Fruit fly (Drosophila melanogaster) whole organism, pupa: ENCODE results near the gene CG10098.

ENCODE experiments used
- CG10348 ChIP-seq: fragments of 200-800 bp; sonication (Bioruptor generic); IDR thresholded peaks from 2 replicates; pipeline ENCODE4 v1.3.6; 2022; ENCODE audit warnings: missing biosample characterization, missing genetic modification characterization
- CG12605 ChIP-seq: fragments of 200-800 bp; sonication (Bioruptor generic); IDR thresholded peaks from 2 replicates; pipeline ENCODE4 v1.3.6; 2022; ENCODE audit warnings: missing biosample characterization, missing genetic modification characterization
- CG13204 ChIP-seq: fragments of 200-800 bp; sonication (Bioruptor generic); optimal IDR thresholded peaks from 2 replicates; lab custom pipeline; 2018; ENCODE audit warnings: missing biosample characterization, mild to moderate bottlenecking, missing genetic modification characterization, moderate library complexity
- CG14655 ChIP-seq: fragments of 200-800 bp; sonication (Bioruptor generic); optimal IDR thresholded peaks from 3 replicates; lab custom pipeline; 2017; ENCODE audit warnings: mild to moderate bottlenecking, missing biosample characterization, missing genetic modification reagents, missing genetic modification characterization
- CG15710 ChIP-seq: fragments of 200-800 bp; sonication (Bioruptor generic); optimal IDR thresholded peaks from 2 replicates; lab custom pipeline; 2018; ENCODE audit warnings: missing biosample characterization, mild to moderate bottlenecking, missing genetic modification characterization, moderate library complexity
- CG17806 ChIP-seq: fragments of 200-800 bp; sonication (Bioruptor generic); optimal IDR thresholded peaks from 2 replicates; lab custom pipeline; 2018; ENCODE audit warnings: missing biosample characterization, mild to moderate bottlenecking, missing genetic modification characterization, moderate library complexity
- CG32121 ChIP-seq: fragments of 200-800 bp; sonication (Bioruptor generic); IDR thresholded peaks from 2 replicates; pipeline ENCODE4 v1.3.6; 2022; ENCODE audit warnings: missing biosample characterization, missing genetic modification characterization
- CG34367 ChIP-seq: fragments of 200-800 bp; sonication (Bioruptor generic); optimal IDR thresholded peaks from 2 replicates; lab custom pipeline; 2018; ENCODE audit warnings: missing biosample characterization, mild to moderate bottlenecking, missing genetic modification characterization
- CG4496 ChIP-seq: fragments of 200-800 bp; sonication (Bioruptor generic); IDR thresholded peaks from 3 replicates; pipeline ENCODE4 v1.3.6; 2022; ENCODE audit warnings: missing biosample characterization, missing genetic modification characterization
- CG8159 ChIP-seq: fragments of 200-800 bp; sonication (Bioruptor generic); optimal IDR thresholded peaks from 3 replicates; lab custom pipeline; 2018; ENCODE audit warnings: missing biosample characterization, mild to moderate bottlenecking, missing genetic modification characterization, moderate library complexity
- CG8301 ChIP-seq: fragments of 200-800 bp; sonication (Bioruptor generic); optimal IDR thresholded peaks from 2 replicates; lab custom pipeline; 2018; ENCODE audit warnings: missing biosample characterization, mild to moderate bottlenecking, missing genetic modification characterization
- CG9948 ChIP-seq: fragments of 200-800 bp; sonication (Bioruptor generic); optimal IDR thresholded peaks from 2 replicates; lab custom pipeline; 2018; ENCODE audit warnings: missing biosample characterization, mild to moderate bottlenecking, missing genetic modification characterization, moderate library complexity
- D1 ChIP-seq: fragments of 200-800 bp; sonication (Bioruptor generic); optimal IDR thresholded peaks from 2 replicates; lab custom pipeline; 2018; ENCODE audit warnings: missing biosample characterization, mild to moderate bottlenecking, missing genetic modification characterization, moderate library complexity
- EcR ChIP-seq: fragments of 200-800 bp; sonication (Bioruptor generic); optimal IDR thresholded peaks from 3 replicates; lab custom pipeline; 2019; ENCODE audit warnings: missing biosample characterization, missing genetic modification characterization, mild to moderate bottlenecking, moderate library complexity, missing genetic modification reagents
- Ets98B ChIP-seq: fragments of 200-800 bp; sonication (Bioruptor generic); IDR thresholded peaks from 2 replicates; pipeline ENCODE4 v1.3.6; 2022; ENCODE audit warnings: missing biosample characterization, missing genetic modification characterization
- Pif1A ChIP-seq: fragments of 200-800 bp; sonication (Bioruptor generic); optimal IDR thresholded peaks from 3 replicates; lab custom pipeline; 2016; ENCODE audit warnings: missing biosample characterization, missing genetic modification characterization
- Pif1B ChIP-seq: fragments of 200-800 bp; sonication (Bioruptor generic); optimal IDR thresholded peaks from 3 replicates; lab custom pipeline; 2016; ENCODE audit warnings: missing biosample characterization, missing genetic modification characterization
- Snoo ChIP-seq: fragments of 200-800 bp; sonication (Bioruptor generic); optimal IDR thresholded peaks from 3 replicates; lab custom pipeline; 2017; ENCODE audit warnings: missing biosample characterization, mild to moderate bottlenecking, missing genetic modification characterization, inconsistent platforms
- fd96Ca ChIP-seq: fragments of 200-800 bp; sonication (Bioruptor generic); IDR thresholded peaks from 3 replicates; pipeline ENCODE4 v1.3.6; 2022; ENCODE audit warnings: missing biosample characterization, missing genetic modification characterization
- gl ChIP-seq: fragments of 200-800 bp; sonication (Bioruptor generic); optimal IDR thresholded peaks from 2 replicates; lab custom pipeline; 2018; ENCODE audit warnings: missing biosample characterization, mild to moderate bottlenecking, missing genetic modification characterization
- rn ChIP-seq: fragments of 200-800 bp; sonication (Bioruptor generic); IDR thresholded peaks from 2 replicates; pipeline ENCODE4 v1.3.6; 2022; ENCODE audit warnings: missing biosample characterization, missing genetic modification characterization

The CG10098 gene

dm6 chr3R:7129280-7130069 lies 5.1 kb downstream of the CG10098 start, which contains the start of gene CG31248:
CG31248 (plus strand) TSS chr3R:7129320.
- TF ChIP-seq Pif1B (no peak), CG12605 (GFP tag; lab: Robert Waterston, UW) (peak; percentile 21; the same call in 1 of the 2 replicates)

- TF ChIP-seq CG9948 (tag; lab: Kevin White, UChicago) (no peak), D1 (tag; lab: Kevin White, UChicago) (peak; percentile 41)
- TF ChIP-seq, all 21 proteins: peak for 1
These were observed 6.5 kb downstream of the CG10098 start for dm6 chr3R:7130827-7131226.

dm6 chr3R:7131260-7131659 lies 6.9 kb downstream of the CG10098 start, which contains the start of gene CG31493:
CG31493 (plus strand) TSS chr3R:7131560.
- TF ChIP-seq CG32121 (no peak), CG10348 (GFP tag; lab: Robert Waterston, UW) (no peak)
- TF ChIP-seq, all 21 proteins: peak for 0

dm6 chr3R:7134715-7135505 lies 10.6 kb downstream of the CG10098 start:
- TF ChIP-seq D1 (tag; lab: Kevin White, UChicago) (no peak), CG4496 (GFP tag; lab: Robert Waterston, UW) (no peak), Pif1B (no peak), CG8301 (tag; lab: Kevin White, UChicago) (no peak), rn (no peak), CG17806 (tag; lab: Kevin White, UChicago) (no peak), CG9948 (tag; lab: Kevin White, UChicago) (no peak), CG8159 (tag; lab: Kevin White, UChicago) (no peak), gl (tag; lab: Kevin White, UChicago) (no peak), CG15710 (tag; lab: Kevin White, UChicago) (no peak), CG10348 (GFP tag; lab: Robert Waterston, UW) (no peak), Pif1A (GFP tag; lab: Kevin White, UChicago) (no peak), Snoo (tag; lab: Kevin White, UChicago) (no peak), CG13204 (no peak), Ets98B (GFP tag; lab: Robert Waterston, UW) (no peak), EcR (GFP tag; lab: Kevin White, UChicago) (no peak), CG34367 (tag; lab: Kevin White, UChicago) (no peak), CG14655 (GFP tag; lab: Kevin White, UChicago) (no peak)

dm6 chr3R:7135881-7136280 lies 11.5 kb downstream of the CG10098 start, which contains the start of gene Fer1:
Fer1 (plus strand) TSS chr3R:7136206.
- TF ChIP-seq CG8159 (tag; lab: Kevin White, UChicago), result no peak
- TF ChIP-seq EcR (GFP tag; lab: Kevin White, UChicago), result no peak
- TF ChIP-seq rn, result no peak
- no peak for TF ChIP-seq CG12605 (GFP tag; lab: Robert Waterston, UW)
- TF ChIP-seq CG15710 (tag; lab: Kevin White, UChicago), result no peak
- TF ChIP-seq CG13204, result no peak
- no peak for TF ChIP-seq CG32121
- no peak for TF ChIP-seq Snoo (tag; lab: Kevin White, UChicago)
- TF ChIP-seq CG14655 (GFP tag; lab: Kevin White, UChicago), result no peak
- TF ChIP-seq D1 (tag; lab: Kevin White, UChicago), result no peak
- TF ChIP-seq CG10348 (GFP tag; lab: Robert Waterston, UW), result no peak
- TF ChIP-seq gl (tag; lab: Kevin White, UChicago), result no peak

dm6 chr3R:7137207-7137606 lies 12.9 kb downstream of the CG10098 start:
- no peak for TF ChIP-seq Pif1A (GFP tag; lab: Kevin White, UChicago)
- no peak for TF ChIP-seq CG13204
- no peak for TF ChIP-seq CG12605 (GFP tag; lab: Robert Waterston, UW)
- no peak for TF ChIP-seq CG34367 (tag; lab: Kevin White, UChicago)
- TF ChIP-seq CG8301 (tag; lab: Kevin White, UChicago), result no peak
- TF ChIP-seq CG15710 (tag; lab: Kevin White, UChicago), result no peak
- TF ChIP-seq D1 (tag; lab: Kevin White, UChicago), result no peak
- no peak for TF ChIP-seq CG9948 (tag; lab: Kevin White, UChicago)
- TF ChIP-seq CG10348 (GFP tag; lab: Robert Waterston, UW), result no peak
- TF ChIP-seq fd96Ca, result no peak
- TF ChIP-seq CG14655 (GFP tag; lab: Kevin White, UChicago), result no peak
- TF ChIP-seq, all 21 proteins: peak for 0
